Worm (Caenorhabditis elegans) whole organism, L4 larva: ENCODE data around the gene clec-52.

Source experiments
- Y105C5A.15 ChIP-seq: fragments of 200-800 bp; sonication (Bioruptor generic); IDR thresholded peaks from 2 replicates; pipeline ENCODE4 v1.3.6; 2022; ENCODE audit warnings: missing genetic modification characterization, missing compliant biosample characterization
- egl-27 ChIP-seq: sonication (generic microtip); optimal IDR thresholded peaks from 3 replicates; lab custom pipeline; 2017; ENCODE audit warnings: missing biosample characterization, missing genetic modification reagents, missing genetic modification characterization
- lin-38 ChIP-seq: fragments of 200-800 bp; sonication (Bioruptor generic); IDR thresholded peaks from 2 replicates; pipeline ENCODE4 v1.3.6; 2022; ENCODE audit warnings: missing genetic modification reagents, missing genetic modification characterization, missing compliant biosample characterization
- lsy-2 ChIP-seq, 2 experiments: fragments of 150-350 bp in 1 of 2; sonication (generic microtip) in 1 of 2; optimal IDR thresholded peaks; 2 replicates each; lab custom pipeline; 2014 to 2017; ENCODE audit warnings: missing biosample characterization in 2 of 2, missing genetic modification characterization in 2 of 2
- mes-2 ChIP-seq: sonication (generic microtip); optimal IDR thresholded peaks from 2 replicates; lab custom pipeline; 2016; ENCODE audit warnings: missing genotype, mild to moderate bottlenecking, missing genetic modification characterization, missing compliant biosample characterization; ENCODE audit not compliant: poor library complexity, severe bottlenecking
- nhr-11 ChIP-seq: fragments of 150-350 bp; optimal IDR thresholded peaks from 2 replicates; lab custom pipeline; 2014; ENCODE audit warnings: missing biosample characterization, missing genetic modification characterization
- nhr-237 ChIP-seq: sonication (generic microtip); optimal IDR thresholded peaks from 2 replicates; lab custom pipeline; 2017; ENCODE audit warnings: missing biosample characterization, missing genetic modification characterization
- nhr-77 ChIP-seq: fragments of 150-350 bp; optimal IDR thresholded peaks from 2 replicates; lab custom pipeline; 2014; ENCODE audit warnings: missing biosample characterization, missing genetic modification characterization
- spr-3 ChIP-seq: fragments of 200-800 bp; sonication (Bioruptor generic); optimal IDR thresholded peaks from 2 replicates; lab custom pipeline; 2018; ENCODE audit warnings: mild to moderate bottlenecking, missing genetic modification characterization, missing compliant biosample characterization
- unc-62 ChIP-seq, 3 experiments: fragments of 150-350 bp in 1 of 3; sonication (generic microtip); optimal IDR thresholded peaks in 2 of 3; peaks in 1 of 3; 1 replicate in 1 of 3; 2 replicates in 2 of 3; lab custom pipeline; 2014 to 2017; ENCODE audit warnings: missing biosample characterization in 3 of 3, missing genetic modification characterization in 3 of 3, missing genetic modification reagents in 3 of 3, missing genotype in 1 of 3

DNA sequence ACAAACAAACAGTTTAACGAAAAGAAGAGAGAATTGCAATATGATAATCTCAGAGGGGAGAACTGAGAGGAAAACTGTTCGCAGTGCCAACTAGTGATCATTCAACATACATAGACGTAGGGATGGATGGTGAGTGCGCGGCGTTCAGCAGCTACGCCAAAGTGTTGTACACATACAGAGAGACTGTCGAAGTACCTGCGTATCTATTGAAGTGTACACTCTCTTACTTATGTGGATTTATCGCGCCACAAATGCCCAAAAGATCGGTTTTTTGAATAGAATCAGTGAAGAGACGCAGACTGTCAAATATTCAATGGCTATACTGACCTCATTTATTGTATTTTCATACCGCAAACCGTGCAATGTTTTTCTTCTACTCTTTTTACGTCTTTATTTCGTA lies 1.7 kb upstream of the clec-52 start:
- TF ChIP-seq unc-62 (GFP tag; optimal IDR thresholded peaks at IDR 0.05 in 1 of 2; lab: Kevin White, UChicago) (no peak), unc-62 (tag; optimal IDR thresholded peaks at IDR 0.05; lab: Kevin White, UChicago) (no peak), lin-38 (GFP tag; lab: Robert Waterston, UW) (no peak), nhr-11 (tag; lab: Kevin White, UChicago) (no peak), mes-2 (tag; lab: Kevin White, UChicago) (no peak), egl-27 (tag; lab: Kevin White, UChicago) (no peak), nhr-77 (tag; lab: Kevin White, UChicago) (no peak), spr-3 (no peak), nhr-237 (tag; lab: Kevin White, UChicago) (no peak), Y105C5A.15 (GFP tag; lab: Robert Waterston, UW) (no peak), lsy-2 (tag; optimal IDR thresholded peaks at IDR 0.05; lab: Kevin White, UChicago) (no peak)
